Worm (Caenorhabditis elegans): ENCODE data around the gene tufm-1.

Gene tufm-1

DNA sequence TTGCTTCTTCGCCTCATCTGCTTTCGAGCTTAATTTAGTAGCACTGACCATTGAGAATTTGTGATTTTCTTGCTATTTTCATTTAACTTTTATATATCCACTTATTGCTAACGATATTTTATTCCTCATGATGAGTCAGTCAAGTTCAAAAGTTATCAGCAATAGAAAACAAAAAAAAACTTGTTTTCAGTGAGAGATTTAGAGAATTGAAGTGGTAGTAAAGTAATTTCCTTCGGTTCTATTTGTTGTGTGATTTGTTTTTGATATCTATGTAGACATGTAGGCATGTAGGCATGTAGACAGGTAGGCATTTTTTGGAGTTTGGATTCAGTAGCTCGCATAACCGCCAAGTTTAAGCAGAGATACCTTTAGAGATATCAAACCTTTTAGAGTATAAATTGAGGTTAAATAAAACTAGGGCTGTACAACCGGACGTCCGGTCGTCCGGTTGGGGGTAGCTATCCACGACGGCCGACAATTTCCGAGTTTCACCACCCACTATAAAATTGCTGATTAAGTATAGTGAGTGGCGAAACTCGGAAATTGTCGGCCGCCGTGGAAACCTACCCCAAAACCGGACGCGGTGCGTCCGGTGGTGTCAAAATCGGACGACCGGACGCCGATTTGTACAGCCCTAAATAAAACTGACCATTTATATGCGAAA is 26.2 kb upstream of the tufm-1 start, which contains the start of gene Y71H2AR.2:
Gene Y71H2AR.2 (minus strand): TSS at position 51 of the 664 bp plus-strand sequence.
- TF ChIP-seq ztf-11 (tag; optimal IDR thresholded peaks at IDR 0.05) (no peak), bed-3 (GFP tag; optimal IDR thresholded peaks at IDR 0.05) (no peak), flh-1 (GFP tag; optimal IDR thresholded peaks at IDR 0.05) (no peak), ces-1 (GFP tag; optimal IDR thresholded peaks at IDR 0.05) (no peak), snpc-4 (tag; optimal IDR thresholded peaks at IDR 0.05) (no peak), mls-2 (tag; optimal IDR thresholded peaks at IDR 0.05) (no peak), ham-2 (GFP tag; optimal IDR thresholded peaks at IDR 0.05) (no peak), elt-3 (tag; optimal IDR thresholded peaks at IDR 0.05) (no peak), elt-1 (tag; optimal IDR thresholded peaks at IDR 0.05; ENCODE audit: borderline replicate concordance, insufficient read depth) (no peak), cnd-1 (tag; optimal IDR thresholded peaks at IDR 0.05) (no peak), unc-120 (tag; optimal IDR thresholded peaks at IDR 0.05; ENCODE audit: poor library complexity, severe bottlenecking) (no peak), nhr-2 (tag; optimal IDR thresholded peaks at IDR 0.05) (no peak), nhr-28 (tag; optimal IDR thresholded peaks at IDR 0.05) (no peak)

DNA sequence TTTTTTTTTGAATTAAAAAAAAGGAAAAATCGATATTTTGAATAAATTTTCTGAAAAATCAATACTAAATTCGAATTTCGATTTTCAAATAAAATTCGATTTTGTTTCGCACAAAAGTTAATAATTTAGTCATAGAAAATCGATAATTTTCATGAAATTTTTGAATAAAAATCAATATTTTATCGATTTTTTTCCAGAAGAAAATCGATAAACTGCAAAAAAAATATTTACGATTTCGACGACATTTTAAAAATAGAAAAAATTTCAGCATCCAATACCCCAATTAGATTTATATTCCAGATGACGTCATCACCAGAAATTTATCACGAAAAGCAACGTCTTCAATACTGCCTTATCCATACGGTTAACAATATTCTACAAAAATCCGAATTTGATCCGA is 21.6 kb upstream of the tufm-1 start, which contains the start of gene josd-1:
Gene josd-1 (plus strand): TSS at position 301 of the 400 bp plus-strand sequence.
- TF ChIP-seq zip-8 (tag; optimal IDR thresholded peaks at IDR 0.05) (peak; percentile 79), unc-120 (tag; optimal IDR thresholded peaks at IDR 0.05; ENCODE audit: poor library complexity, severe bottlenecking) (no peak)

DNA sequence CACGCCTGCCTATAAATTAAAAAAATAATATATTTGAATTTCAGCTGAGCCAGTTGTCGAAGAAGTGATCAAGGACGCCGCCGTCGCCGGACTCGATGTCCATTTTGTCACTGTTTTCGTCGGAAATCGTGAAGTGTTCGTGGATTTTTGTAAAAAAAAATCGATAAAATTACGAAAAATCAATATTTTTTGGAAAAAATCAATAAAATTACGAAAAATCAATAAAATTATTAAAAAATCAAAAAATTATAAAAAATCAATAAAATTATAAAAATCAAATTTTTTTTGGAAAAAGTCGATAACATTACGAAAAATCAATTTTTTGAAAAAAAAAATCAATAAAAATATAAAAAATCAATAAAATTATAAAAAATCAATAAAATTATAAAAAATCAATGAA is 20.2 kb upstream of the tufm-1 start:
- no peak for TF ChIP-seq tbx-8 (GFP tag; optimal IDR thresholded peaks at IDR 0.05)
- no peak for TF ChIP-seq sptf-1 (tag; optimal IDR thresholded peaks at IDR 0.05)
- TF ChIP-seq unc-39 (tag; optimal IDR thresholded peaks at IDR 0.05): no peak
- no peak for TF ChIP-seq drap-1 (GFP tag; optimal IDR thresholded peaks at IDR 0.05)
- TF ChIP-seq pha-4 (tag; optimal IDR thresholded peaks at IDR 0.05): no peak
- TF ChIP-seq nhr-28 (tag; optimal IDR thresholded peaks at IDR 0.05): no peak
- no peak for TF ChIP-seq ces-1 (GFP tag; optimal IDR thresholded peaks at IDR 0.05)
- TF ChIP-seq mep-1 (tag; optimal IDR thresholded peaks at IDR 0.05): no peak
- TF ChIP-seq nhr-76 (tag; optimal IDR thresholded peaks at IDR 0.05): no peak
- TF ChIP-seq bed-3 (GFP tag; optimal IDR thresholded peaks at IDR 0.05): no peak
- no peak for TF ChIP-seq blmp-1 (tag; optimal IDR thresholded peaks at IDR 0.05)

- TF ChIP-seq elt-3 (tag; optimal IDR thresholded peaks at IDR 0.05): no peak
- TF ChIP-seq nhr-237 (tag; optimal IDR thresholded peaks at IDR 0.05): no peak
- no peak for TF ChIP-seq hlh-1 (tag; optimal IDR thresholded peaks at IDR 0.05)
- TF ChIP-seq pha-4 (tag; optimal IDR thresholded peaks at IDR 0.05): no peak
- TF ChIP-seq ces-1 (GFP tag; optimal IDR thresholded peaks at IDR 0.05): no peak
- no peak for TF ChIP-seq ceh-43 (GFP tag; optimal IDR thresholded peaks at IDR 0.05)
- no peak for TF ChIP-seq cnd-1 (tag; optimal IDR thresholded peaks at IDR 0.05)
- no peak for TF ChIP-seq lin-13 (tag; optimal IDR thresholded peaks at IDR 0.05)
- TF ChIP-seq lin-32 (GFP tag; optimal IDR thresholded peaks at IDR 0.05): no peak
- TF ChIP-seq mep-1 (tag; optimal IDR thresholded peaks at IDR 0.05): no peak
- no peak for TF ChIP-seq lsy-2 (tag; optimal IDR thresholded peaks at IDR 0.05)
- TF ChIP-seq mls-2 (tag; optimal IDR thresholded peaks at IDR 0.05): no peak
- no peak for TF ChIP-seq sptf-1 (tag; optimal IDR thresholded peaks at IDR 0.05)
- no peak for TF ChIP-seq snpc-4 (tag; optimal IDR thresholded peaks at IDR 0.05)
- no peak for TF ChIP-seq ztf-11 (tag; optimal IDR thresholded peaks at IDR 0.05)
- no peak for TF ChIP-seq flh-1 (GFP tag; optimal IDR thresholded peaks at IDR 0.05)
- no peak for TF ChIP-seq ham-2 (GFP tag; optimal IDR thresholded peaks at IDR 0.05)
- no peak for TF ChIP-seq bed-3 (GFP tag; optimal IDR thresholded peaks at IDR 0.05)
- TF ChIP-seq elt-1 (tag; optimal IDR thresholded peaks at IDR 0.05; ENCODE audit: borderline replicate concordance, insufficient read depth): no peak
These were observed 19.6 kb upstream of the tufm-1 start, which contains the start of gene txdc-17 for ce11 chrIII:2834363-2834762. txdc-17 (plus strand) TSS chrIII:2834663.

DNA sequence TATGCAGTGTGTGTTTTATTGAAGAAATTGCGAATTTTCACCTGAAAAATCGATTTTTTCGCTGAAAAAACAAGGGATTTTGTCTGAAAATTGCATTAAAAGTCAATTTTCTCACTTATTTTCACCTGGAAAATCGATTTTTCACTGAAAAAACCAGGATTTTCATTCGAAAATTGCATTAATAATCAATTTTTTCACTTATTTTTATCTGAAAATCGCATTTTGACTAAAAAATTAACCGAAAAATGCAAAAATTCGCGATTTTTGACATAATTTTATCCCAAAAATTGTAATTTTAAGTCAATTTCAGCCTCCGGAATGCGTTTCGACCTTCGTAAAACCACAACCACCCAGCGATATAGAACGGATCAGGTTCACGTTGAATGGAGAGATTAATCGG is 17.7 kb upstream of the tufm-1 start, which contains the start of gene Y71H2AM.29:
Gene Y71H2AM.29 (plus strand): TSS at position 301 of the 400 bp plus-strand sequence.
- no peak for TF ChIP-seq ceh-83 (GFP tag; optimal IDR thresholded peaks at IDR 0.05)
